Worm (Caenorhabditis elegans) whole organism, mixed stage, embryonic: Measurements from ENCODE around the gene Y57E12AR.1.

Source experiments
- blmp-1 ChIP-seq: fragments of 150-350 bp; optimal IDR thresholded peaks from 2 replicates; lab custom pipeline; 2014; ENCODE audit warnings: missing biosample characterization, missing genetic modification characterization
- lin-13 ChIP-seq: fragments of 150-350 bp; optimal IDR thresholded peaks from 2 replicates; lab custom pipeline; 2014; ENCODE audit warnings: missing biosample characterization, missing genetic modification characterization
- mab-5 ChIP-seq: fragments of 150-350 bp; optimal IDR thresholded peaks from 2 replicates; lab custom pipeline; 2014; ENCODE audit warnings: missing biosample characterization, missing genetic modification characterization
- mls-2 ChIP-seq: sonication (generic microtip); optimal IDR thresholded peaks from 2 replicates; lab custom pipeline; 2016; ENCODE audit warnings: mild to moderate bottlenecking, missing genetic modification characterization, moderate library complexity, missing compliant biosample characterization
- nhr-2 ChIP-seq: fragments of 150-350 bp; optimal IDR thresholded peaks from 2 replicates; lab custom pipeline; 2014; ENCODE audit warnings: missing biosample characterization, missing genetic modification characterization
- nhr-237 ChIP-seq: fragments of 150-350 bp; optimal IDR thresholded peaks from 2 replicates; lab custom pipeline; 2014; ENCODE audit warnings: missing biosample characterization, missing genetic modification characterization
- pha-4 ChIP-seq: fragments of 150-350 bp; optimal IDR thresholded peaks from 2 replicates; lab custom pipeline; 2018; ENCODE audit warnings: missing biosample characterization, missing genetic modification reagents, missing genetic modification characterization
- snpc-4 ChIP-seq: fragments of 150-350 bp; optimal IDR thresholded peaks from 2 replicates; lab custom pipeline; 2014; ENCODE audit warnings: missing biosample characterization, missing genetic modification characterization
- unc-39 ChIP-seq: fragments of 150-350 bp; optimal IDR thresholded peaks from 2 replicates; lab custom pipeline; 2014; ENCODE audit warnings: missing biosample characterization, missing genetic modification characterization
- unc-62 ChIP-seq: fragments of 150-350 bp; optimal IDR thresholded peaks from 2 replicates; lab custom pipeline; 2014; ENCODE audit warnings: missing biosample characterization, missing genetic modification reagents, missing genetic modification characterization
- ztf-11 ChIP-seq: fragments of 150-350 bp; optimal IDR thresholded peaks from 2 replicates; lab custom pipeline; 2014; ENCODE audit warnings: missing biosample characterization, missing genetic modification characterization

DNA sequence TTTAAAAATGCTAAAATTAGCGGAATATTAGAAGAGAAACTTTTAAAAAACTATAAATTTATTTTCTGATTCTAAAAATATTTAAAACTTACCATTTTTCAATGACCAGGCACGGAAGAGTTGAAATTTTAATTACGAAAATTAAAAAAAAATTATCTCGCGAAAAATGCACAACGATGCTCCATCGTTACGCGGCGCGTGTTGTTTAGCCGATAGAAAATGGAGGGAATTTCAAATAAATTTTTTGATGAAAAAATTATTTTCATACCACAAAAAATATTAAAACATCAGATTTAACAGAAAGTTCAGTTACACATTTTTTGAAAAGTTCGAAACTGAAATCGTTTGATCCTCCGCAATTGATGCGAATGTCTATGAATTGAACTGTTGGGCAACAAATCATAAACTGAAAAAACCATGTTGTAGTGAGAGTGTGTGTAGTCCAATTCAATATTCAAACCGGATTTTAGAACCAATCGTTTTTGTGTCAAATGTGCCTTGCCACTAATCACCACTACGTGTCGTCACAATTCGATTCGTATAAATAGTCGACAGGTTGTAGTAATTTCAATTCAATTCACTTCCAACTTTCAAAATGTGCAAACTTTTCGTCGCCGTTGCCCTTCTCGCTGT is 13.9 kb downstream of the Y57E12AR.1 start, which contains the start of the genes tofu-2 and spig-1:
- no peak for TF ChIP-seq snpc-4 (tag; lab: Kevin White, UChicago)
- TF ChIP-seq unc-62 (GFP tag; lab: Kevin White, UChicago), result no peak
- TF ChIP-seq mab-5 (tag; lab: Kevin White, UChicago), result no peak
- TF ChIP-seq pha-4, result no peak
- TF ChIP-seq lin-13 (tag; lab: Kevin White, UChicago), result no peak
- TF ChIP-seq nhr-237 (tag; lab: Kevin White, UChicago), result no peak
- no peak for TF ChIP-seq ztf-11 (tag; lab: Kevin White, UChicago)
- TF ChIP-seq nhr-2 (tag; lab: Kevin White, UChicago), result no peak
- TF ChIP-seq blmp-1 (tag; lab: Kevin White, UChicago), result no peak
- no peak for TF ChIP-seq unc-39 (tag; lab: Kevin White, UChicago)
- no peak for TF ChIP-seq mls-2 (tag; lab: Kevin White, UChicago)
